Fruit fly (Drosophila melanogaster): ENCODE results near the gene CG2694.
A peak's percentile ranks its signal among the peaks of the same experiment; 100 is the strongest.

The CG2694 gene

dm6 chrX:2757400-2757799 lies 43.5 kb downstream of the CG2694 start (continued):
- no peak for TF ChIP-seq CG18262 (tag; optimal IDR thresholded peaks at IDR 0.05)
- no peak for TF ChIP-seq CG14441 (GFP tag; IDR thresholded peaks at IDR 0.05)
- TF ChIP-seq nerfin-2 (GFP tag; IDR thresholded peaks at IDR 0.05; ENCODE audit: partially characterized antibody), result no peak
- no peak for TF ChIP-seq Deaf1 (tag; optimal IDR thresholded peaks at IDR 0.05)
- no peak for TF ChIP-seq CG18764 (GFP tag; optimal IDR thresholded peaks at IDR 0.05)
- TF ChIP-seq pzg (GFP tag; optimal IDR thresholded peaks at IDR 0.05), result no peak
- TF ChIP-seq Asciz (GFP tag; optimal IDR thresholded peaks at IDR 0.05), result no peak
- peak; percentile 21; the same call in 1 of the 2 replicates for TF ChIP-seq CG10366 (GFP tag; IDR thresholded peaks at IDR 0.05)
- no peak for TF ChIP-seq CG11456 (GFP tag; IDR thresholded peaks at IDR 0.05)
- TF ChIP-seq Atf6 (GFP tag; IDR thresholded peaks at IDR 0.05), result no peak
- no peak for TF ChIP-seq prd (optimal IDR thresholded peaks at IDR 0.05)
- 0 out of 3 replicates have a peak, but pooled peaks have one; percentile 29 for TF ChIP-seq prd (GFP tag; IDR thresholded peaks at IDR 0.05)
- peak; percentile 5 for TF ChIP-seq PHDP (tag; optimal IDR thresholded peaks at IDR 0.05)
- no peak for TF ChIP-seq lbe (GFP tag; optimal IDR thresholded peaks at IDR 0.05)
- no peak for TF ChIP-seq CG6254 (GFP tag; optimal IDR thresholded peaks at IDR 0.05)
- peak; percentile 54 for TF ChIP-seq dmrt99B (tag; optimal IDR thresholded peaks at IDR 0.05)
- no peak for TF ChIP-seq gfzf (GFP tag; optimal IDR thresholded peaks at IDR 0.05)
- no peak for TF ChIP-seq Fer2 (tag; optimal IDR thresholded peaks at IDR 0.05)
- no peak for TF ChIP-seq stwl (tag; optimal IDR thresholded peaks at IDR 0.05)
- no peak for TF ChIP-seq CG10654 (GFP tag; optimal IDR thresholded peaks at IDR 0.05)
- no peak for TF ChIP-seq sd (tag; optimal IDR thresholded peaks at IDR 0.05)
- no peak for TF ChIP-seq CG4617 (GFP tag; optimal IDR thresholded peaks at IDR 0.05; ENCODE audit: borderline replicate concordance)
- TF ChIP-seq CG14710 (tag; optimal IDR thresholded peaks at IDR 0.05), result no peak
- TF ChIP-seq nerfin-1 (tag; optimal IDR thresholded peaks at IDR 0.05), result no peak
- peak; percentile 38 for TF ChIP-seq gem (tag; optimal IDR thresholded peaks at IDR 0.05)
- no peak for TF ChIP-seq Drgx (GFP tag; IDR thresholded peaks at IDR 0.05)
- peak; percentile 39 for TF ChIP-seq CG12769 (tag; optimal IDR thresholded peaks at IDR 0.05)
- TF ChIP-seq CG12155 (GFP tag; optimal IDR thresholded peaks at IDR 0.05), result no peak
- no peak for TF ChIP-seq tup (GFP tag; optimal IDR thresholded peaks at IDR 0.05)
- TF ChIP-seq CG15073 (GFP tag; optimal IDR thresholded peaks at IDR 0.05), result no peak
- no peak for TF ChIP-seq dmrt11E (tag; optimal IDR thresholded peaks at IDR 0.05)
- no peak for TF ChIP-seq Rx (GFP tag; IDR thresholded peaks at IDR 0.05)
- no peak for TF ChIP-seq Atf3 (GFP tag; optimal IDR thresholded peaks at IDR 0.05)
- TF ChIP-seq CG2129 (GFP tag; IDR thresholded peaks at IDR 0.05; ENCODE audit: partially characterized antibody), result no peak
- peak; percentile 22; the same call in 1 of the 2 replicates for TF ChIP-seq CG17328 (GFP tag; IDR thresholded peaks at IDR 0.05)
- TF ChIP-seq D19A (tag; optimal IDR thresholded peaks at IDR 0.05), result no peak
- no peak for TF ChIP-seq Fer3 (tag; optimal IDR thresholded peaks at IDR 0.05)
- TF ChIP-seq vfl (GFP tag; optimal IDR thresholded peaks at IDR 0.05), result no peak
- TF ChIP-seq Hsf (GFP tag; optimal IDR thresholded peaks at IDR 0.05), result peak; percentile 21
- TF ChIP-seq CG8388 (GFP tag; optimal IDR thresholded peaks at IDR 0.05), result no peak
- no peak for TF ChIP-seq CG12659 (GFP tag; optimal IDR thresholded peaks at IDR 0.05)
- no peak for TF ChIP-seq Pdp1 (GFP tag; optimal IDR thresholded peaks at IDR 0.05)
- TF ChIP-seq gcm (GFP tag; optimal IDR thresholded peaks at IDR 0.05), result no peak
- no peak for TF ChIP-seq gsb (GFP tag; IDR thresholded peaks at IDR 0.05)
- peak; percentile 67 for TF ChIP-seq sens (GFP tag)
- no peak for TF ChIP-seq CG8944 (GFP tag; optimal IDR thresholded peaks at IDR 0.05)
- TF ChIP-seq nau (GFP tag; optimal IDR thresholded peaks at IDR 0.05), result no peak
- TF ChIP-seq Gsc (GFP tag; IDR thresholded peaks at IDR 0.05), result no peak
- no peak for TF ChIP-seq CG7745 (tag; optimal IDR thresholded peaks at IDR 0.05)
- TF ChIP-seq mam (GFP tag; optimal IDR thresholded peaks at IDR 0.05), result no peak
- TF ChIP-seq CG34422 (GFP tag; IDR thresholded peaks at IDR 0.05), result no peak; the same call in 2 of the 3 replicates
